Fruit fly (Drosophila melanogaster) whole organism, embryonic: ENCODE results near the gene CG18262.
A peak's percentile ranks its signal among the peaks of the same experiment; 100 is the strongest.

Experiments
- ATbp ChIP-seq: fragments of 200-800 bp; sonication (Bioruptor generic); optimal IDR thresholded peaks from 2 replicates; lab custom pipeline; 2017; ENCODE audit warnings: missing biosample characterization, mild to moderate bottlenecking, missing genetic modification characterization, missing genetic modification reagents
- Atf6 ChIP-seq: fragments of 200-800 bp; sonication (Bioruptor generic); IDR thresholded peaks from 2 replicates; pipeline ENCODE4 v1.3.6; 2022; ENCODE audit warnings: missing biosample characterization, missing genetic modification characterization
- BtbVII ChIP-seq: fragments of 200-800 bp; sonication (Bioruptor generic); optimal IDR thresholded peaks from 3 replicates; lab custom pipeline; 2017; ENCODE audit warnings: missing biosample characterization, mild to moderate bottlenecking, missing genetic modification characterization
- Bteb2 ChIP-seq: fragments of 200-800 bp; sonication (Bioruptor generic); optimal IDR thresholded peaks from 2 replicates; lab custom pipeline; 2016; ENCODE audit warnings: missing biosample characterization, missing genetic modification characterization
- CG10274 ChIP-seq: fragments of 200-800 bp; sonication (Bioruptor generic); optimal IDR thresholded peaks from 3 replicates; lab custom pipeline; 2017; ENCODE audit warnings: missing biosample characterization, mild to moderate bottlenecking, missing genetic modification characterization
- CG10543 ChIP-seq: fragments of 200-800 bp; sonication (Bioruptor generic); optimal IDR thresholded peaks from 3 replicates; lab custom pipeline; 2017; ENCODE audit warnings: missing biosample characterization, mild to moderate bottlenecking, missing genetic modification characterization, moderate library complexity
- CG10565 ChIP-seq: fragments of 200-800 bp; sonication (Bioruptor generic); optimal IDR thresholded peaks from 3 replicates; lab custom pipeline; 2016; ENCODE audit warnings: missing biosample characterization, mild to moderate bottlenecking, missing genetic modification characterization
- CG10654 ChIP-seq: fragments of 200-800 bp; sonication (Bioruptor generic); optimal IDR thresholded peaks from 2 replicates; lab custom pipeline; 2016; ENCODE audit warnings: missing biosample characterization, missing genetic modification characterization
- CG10979 ChIP-seq: fragments of 200-800 bp; sonication (Bioruptor generic); optimal IDR thresholded peaks from 2 replicates; lab custom pipeline; 2018; ENCODE audit warnings: missing biosample characterization, mild to moderate bottlenecking, missing genetic modification characterization, moderate library complexity
- CG11560 ChIP-seq: fragments of 200-800 bp; sonication (Bioruptor generic); IDR thresholded peaks from 3 replicates; pipeline ENCODE4 v1.3.6; 2022; ENCODE audit warnings: missing biosample characterization, missing genetic modification characterization
- CG11695 ChIP-seq: fragments of 200-800 bp; sonication (Bioruptor generic); IDR thresholded peaks from 3 replicates; pipeline ENCODE4 v1.3.6; 2022; ENCODE audit warnings: missing biosample characterization, missing genetic modification characterization
- CG11696 ChIP-seq: fragments of 200-800 bp; sonication (Bioruptor generic); IDR thresholded peaks from 2 replicates; pipeline ENCODE4 v1.3.6; 2022; ENCODE audit warnings: missing biosample characterization, missing genetic modification characterization
- CG14667 ChIP-seq: fragments of 200-800 bp; sonication (Bioruptor generic); IDR thresholded peaks from 2 replicates; pipeline ENCODE4 v1.3.6; 2022; ENCODE audit warnings: missing biosample characterization, missing genetic modification characterization
- CG14710 ChIP-seq: fragments of 200-800 bp; sonication (Bioruptor generic); optimal IDR thresholded peaks from 3 replicates; lab custom pipeline; 2019; ENCODE audit warnings: missing biosample characterization, mild to moderate bottlenecking, missing genetic modification characterization, moderate library complexity
- CG1529 ChIP-seq: fragments of 200-800 bp; sonication (Bioruptor generic); optimal IDR thresholded peaks from 3 replicates; lab custom pipeline; 2018; ENCODE audit warnings: missing biosample characterization, missing genetic modification characterization
- CG1602 ChIP-seq: fragments of 200-800 bp; sonication (Bioruptor generic); optimal IDR thresholded peaks from 3 replicates; lab custom pipeline; 2016; ENCODE audit warnings: missing biosample characterization, missing genetic modification characterization
- CG17186 ChIP-seq: fragments of 200-800 bp; sonication (Bioruptor generic); optimal IDR thresholded peaks from 3 replicates; lab custom pipeline; 2017; ENCODE audit warnings: missing biosample characterization, missing genetic modification reagents, missing genetic modification characterization
- CG1792 ChIP-seq: fragments of 200-800 bp; sonication (Bioruptor generic); optimal IDR thresholded peaks from 2 replicates; lab custom pipeline; 2016; ENCODE audit warnings: missing biosample characterization, missing genetic modification characterization
- CG2116 ChIP-seq: fragments of 200-800 bp; sonication (Bioruptor generic); optimal IDR thresholded peaks from 3 replicates; lab custom pipeline; 2018; ENCODE audit warnings: missing biosample characterization, mild to moderate bottlenecking, missing genetic modification characterization
- CG2120 ChIP-seq: fragments of 200-800 bp; sonication (Bioruptor generic); optimal IDR thresholded peaks from 3 replicates; lab custom pipeline; 2016; ENCODE audit warnings: missing biosample characterization, missing genetic modification characterization
- CG2129 ChIP-seq: fragments of 200-800 bp; sonication (Bioruptor generic); IDR thresholded peaks from 2 replicates; pipeline ENCODE4 v1.3.6; 2022; ENCODE audit warnings: missing biosample characterization, missing genetic modification characterization; ENCODE audit not compliant: partially characterized antibody
- CG3847 ChIP-seq: fragments of 200-800 bp; sonication (Bioruptor generic); IDR thresholded peaks from 2 replicates; pipeline ENCODE4 v1.3.6; 2022; ENCODE audit warnings: missing biosample characterization, missing genetic modification characterization
- CG6272 ChIP-seq: fragments of 200-800 bp; sonication (Bioruptor generic); IDR thresholded peaks from 2 replicates; pipeline ENCODE4 v1.3.6; 2022; ENCODE audit warnings: missing biosample characterization, missing genetic modification characterization
- CG8089 ChIP-seq: fragments of 200-800 bp; sonication (Bioruptor generic); optimal IDR thresholded peaks from 3 replicates; lab custom pipeline; 2016; ENCODE audit warnings: missing biosample characterization, missing genetic modification characterization
- CG8944 ChIP-seq: fragments of 200-800 bp; sonication (Bioruptor generic); optimal IDR thresholded peaks from 3 replicates; lab custom pipeline; 2016; ENCODE audit warnings: missing biosample characterization, missing genetic modification characterization
- CTCF ChIP-seq: fragments of 200-800 bp; sonication (Bioruptor generic); optimal IDR thresholded peaks from 2 replicates; lab custom pipeline; 2017; ENCODE audit warnings: missing biosample characterization, mild to moderate bottlenecking, missing genetic modification characterization, moderate library complexity
- Eip74EF ChIP-seq, 2 experiments: fragments of 200-800 bp in 1 of 2; fragments of >200 bp in 1 of 2; sonication (Bioruptor generic) in 1 of 2; optimal IDR thresholded peaks; 2 replicates each; lab custom pipeline; 2017 to 2019; ENCODE audit warnings: missing biosample characterization in 2 of 2, missing genetic modification characterization in 2 of 2, mild to moderate bottlenecking in 1 of 2, moderate library complexity in 1 of 2
- GATAe ChIP-seq: fragments of 200-800 bp; sonication (Bioruptor generic); conservative IDR thresholded peaks from 2 replicates; pipeline ENCODE4 v1.3.6; 2022; ENCODE audit warnings: missing biosample characterization, missing genetic modification characterization
- Lhr ChIP-seq: fragments of 200-800 bp; sonication (Bioruptor generic); optimal IDR thresholded peaks from 3 replicates; lab custom pipeline; 2017; ENCODE audit warnings: mild to moderate bottlenecking, missing biosample characterization, missing genetic modification reagents, missing genetic modification characterization
- Myb ChIP-seq: fragments of 200-800 bp; sonication (Bioruptor generic); optimal IDR thresholded peaks from 2 replicates; lab custom pipeline; 2016; ENCODE audit warnings: missing biosample characterization, missing genetic modification characterization
- NFAT ChIP-seq: fragments of 200-800 bp; sonication (Bioruptor generic); IDR thresholded peaks from 2 replicates; pipeline ENCODE4 v1.3.6; 2022; ENCODE audit warnings: missing biosample characterization, missing genetic modification characterization
- Oaz ChIP-seq: fragments of 200-800 bp; sonication (Bioruptor generic); IDR thresholded peaks from 2 replicates; pipeline ENCODE4 v1.3.6; 2022; ENCODE audit warnings: missing biosample characterization, missing genetic modification characterization
- Ravus ChIP-seq: fragments of 200-800 bp; sonication (Bioruptor generic); IDR thresholded peaks from 2 replicates; pipeline ENCODE4 v1.3.6; 2022; ENCODE audit warnings: missing biosample characterization, missing genetic modification characterization
- Sin3A ChIP-seq: fragments of >200 bp; optimal IDR thresholded peaks from 2 replicates; lab custom pipeline; 2018
- Usf ChIP-seq: fragments of 200-800 bp; sonication (Bioruptor generic); optimal IDR thresholded peaks from 2 replicates; lab custom pipeline; 2017; ENCODE audit warnings: missing genotype, missing biosample characterization, missing genetic modification characterization
- bcd ChIP-seq: fragments of 200-800 bp; sonication (Bioruptor generic); optimal IDR thresholded peaks from 2 replicates; lab custom pipeline; 2017; ENCODE audit warnings: missing biosample characterization, mild to moderate bottlenecking, missing genetic modification characterization
- bowl ChIP-seq: fragments of 200-800 bp; sonication (Bioruptor generic); IDR thresholded peaks from 2 replicates; pipeline ENCODE4 v1.3.6; 2022; ENCODE audit warnings: missing biosample characterization, missing genetic modification characterization
- br ChIP-seq: fragments of >200 bp; optimal IDR thresholded peaks from 2 replicates; lab custom pipeline; 2017
- caup ChIP-seq: fragments of 200-800 bp; sonication (Bioruptor generic); optimal IDR thresholded peaks from 3 replicates; lab custom pipeline; 2017; ENCODE audit warnings: missing biosample characterization, mild to moderate bottlenecking, missing genetic modification characterization, moderate library complexity; ENCODE audit not compliant: severe bottlenecking
- cg ChIP-seq: fragments of 200-800 bp; sonication (Bioruptor generic); optimal IDR thresholded peaks from 3 replicates; lab custom pipeline; 2019; ENCODE audit warnings: missing biosample characterization, mild to moderate bottlenecking, missing genetic modification characterization, moderate library complexity
- cwo ChIP-seq: fragments of 200-800 bp; sonication (Bioruptor generic); optimal IDR thresholded peaks from 3 replicates; lab custom pipeline; 2017; ENCODE audit warnings: missing biosample characterization, missing genetic modification characterization, mild to moderate bottlenecking, moderate library complexity, missing genetic modification reagents
- dpn ChIP-seq, 2 experiments: fragments of 200-800 bp; sonication (Bioruptor generic); optimal IDR thresholded peaks; 3 replicates each; lab custom pipeline; 2016; ENCODE audit warnings: missing biosample characterization in 2 of 2, missing genetic modification characterization in 2 of 2
- eve ChIP-seq, 2 experiments: fragments of >200 bp; optimal IDR thresholded peaks; 2 replicates each; lab custom pipeline; 2017; ENCODE audit warnings: missing biosample characterization in 2 of 2, missing genetic modification characterization in 2 of 2
- ham ChIP-seq: fragments of 200-800 bp; sonication (Bioruptor generic); IDR thresholded peaks from 2 replicates; pipeline ENCODE4 v1.3.6; 2022; ENCODE audit warnings: missing biosample characterization, missing genetic modification characterization
- insv ChIP-seq, 2 experiments: fragments of 200-800 bp; sonication (Bioruptor generic); optimal IDR thresholded peaks; 3 replicates each; lab custom pipeline; 2016 to 2018; ENCODE audit warnings: missing biosample characterization in 2 of 2, missing genetic modification characterization in 2 of 2
- lab ChIP-seq: fragments of 200-800 bp; sonication (Bioruptor generic); optimal IDR thresholded peaks from 3 replicates; lab custom pipeline; 2017; ENCODE audit warnings: missing biosample characterization, missing genetic modification characterization, mild to moderate bottlenecking, moderate library complexity, missing genetic modification reagents
- nom ChIP-seq: fragments of 200-800 bp; sonication (Bioruptor generic); optimal IDR thresholded peaks from 2 replicates; lab custom pipeline; 2017; ENCODE audit warnings: missing biosample characterization, missing genetic modification characterization, mild to moderate bottlenecking, moderate library complexity, missing genetic modification reagents
- ranshi ChIP-seq: fragments of 200-800 bp; sonication (Bioruptor generic); IDR thresholded peaks from 2 replicates; pipeline ENCODE4 v1.3.6; 2022; ENCODE audit warnings: missing biosample characterization, missing genetic modification characterization
- so ChIP-seq: fragments of 200-800 bp; sonication (Bioruptor generic); IDR thresholded peaks from 3 replicates; pipeline ENCODE4 v1.3.6; 2022; ENCODE audit warnings: missing biosample characterization, missing genetic modification characterization
- zen ChIP-seq: fragments of 200-800 bp; sonication (Bioruptor generic); optimal IDR thresholded peaks from 3 replicates; lab custom pipeline; 2018; ENCODE audit warnings: missing biosample characterization, mild to moderate bottlenecking, missing genetic modification characterization, moderate library complexity
- zf30C ChIP-seq: fragments of 200-800 bp; sonication (Bioruptor generic); optimal IDR thresholded peaks from 3 replicates; lab custom pipeline; 2018; ENCODE audit warnings: missing biosample characterization, mild to moderate bottlenecking, missing genetic modification characterization

CG18262 gene

dm6 chrX:8157294-8157693 is 4.5 kb downstream of the CG18262 start, which contains the start of the genes Traf6 and GIIIspla2 (continued):
- peak; percentile 7; the same call in 1 of the 2 replicates for TF ChIP-seq Ravus (GFP tag; lab: Robert Waterston, UW)
- peak; percentile 68 for TF ChIP-seq nom
- TF ChIP-seq CG10543 (GFP tag; lab: Kevin White, UChicago): peak; percentile 78
- no peak for TF ChIP-seq Oaz (GFP tag; lab: Robert Waterston, UW)
- peak; percentile 84 for TF ChIP-seq CG14710 (tag; lab: Kevin White, UChicago)
- peak; percentile 67 for TF ChIP-seq CG6272 (GFP tag; lab: Robert Waterston, UW)
- TF ChIP-seq Myb (GFP tag; lab: Kevin White, UChicago): peak; percentile 63
- peak; percentile 86 for TF ChIP-seq CG3847
- TF ChIP-seq GATAe (GFP tag; lab: Robert Waterston, UW): peak; percentile 46; the same call in 1 of the 2 replicates
- peak; percentile 30; the same call in 1 of the 2 replicates for TF ChIP-seq CG11696 (GFP tag; lab: Robert Waterston, UW)
- no peak for TF ChIP-seq cg
- TF ChIP-seq CG1792 (GFP tag; lab: Kevin White, UChicago): peak; percentile 70
- TF ChIP-seq CG11695: peak; percentile 72; the same call in 2 of the 3 replicates
- TF ChIP-seq CG10565 (GFP tag; lab: Kevin White, UChicago): no peak
- TF ChIP-seq CG10979 (tag; lab: Kevin White, UChicago): peak; percentile 67
- peak; percentile 54 for TF ChIP-seq Lhr (GFP tag; lab: Kevin White, UChicago)
- peak; percentile 55 for TF ChIP-seq CG10654 (GFP tag; lab: Kevin White, UChicago)
- peak; percentile 77; the same call in 2 of the 3 replicates for TF ChIP-seq so (GFP tag; lab: Robert Waterston, UW)
- peak; percentile 71 to 72 for TF ChIP-seq dpn (GFP tag; optimal IDR thresholded peaks at IDR 0.05; lab: Kevin White, UChicago)
- TF ChIP-seq insv (GFP tag; optimal IDR thresholded peaks at IDR 0.05; lab: Kevin White, UChicago): peak in 1 of 2 experiments; percentile 56
- peak; percentile 53 for TF ChIP-seq CG8089
- TF ChIP-seq CG11560 (tag; lab: Robert Waterston, UW): 0 out of 3 replicates have a peak, but pooled peaks have one; percentile 37
- peak; percentile 55 for TF ChIP-seq Usf (GFP tag; lab: Kevin White, UChicago)
- TF ChIP-seq bcd (GFP tag; lab: Kevin White, UChicago): peak; percentile 72
- no peak for TF ChIP-seq eve (GFP tag; optimal IDR thresholded peaks at IDR 0.05; lab: Kevin White, UChicago)
- TF ChIP-seq Sin3A (lab: Kevin White, UChicago): peak; percentile 75
- peak; percentile 59 for TF ChIP-seq CG2116 (GFP tag; lab: Kevin White, UChicago)
- TF ChIP-seq br (lab: Kevin White, UChicago): no peak
- no peak for TF ChIP-seq CG1529 (GFP tag; lab: Kevin White, UChicago)
- peak; percentile 32 for TF ChIP-seq CG10274 (GFP tag; lab: Kevin White, UChicago)
- peak; percentile 31 for TF ChIP-seq BtbVII (GFP tag; lab: Kevin White, UChicago)
- peak; percentile 81 for TF ChIP-seq caup (GFP tag; lab: Kevin White, UChicago)
- peak; percentile 50; the same call in 1 of the 2 replicates for TF ChIP-seq NFAT (GFP tag; lab: Robert Waterston, UW)
- peak; percentile 75 for TF ChIP-seq ranshi (GFP tag; lab: Robert Waterston, UW)
- peak; percentile 50 for TF ChIP-seq cwo (GFP tag; lab: Kevin White, UChicago)
- TF ChIP-seq CG8944 (GFP tag; lab: Kevin White, UChicago): peak; percentile 43
- no peak for TF ChIP-seq zf30C (GFP tag; lab: Kevin White, UChicago)
- peak; percentile 73 for TF ChIP-seq Atf6
- no peak for TF ChIP-seq lab (GFP tag; lab: Kevin White, UChicago)
- TF ChIP-seq CG17186 (GFP tag; lab: Kevin White, UChicago): peak; percentile 88
- peak; percentile 33; the same call in 1 of the 2 replicates for TF ChIP-seq ham (GFP tag; lab: Robert Waterston, UW)
- peak; percentile 70 for TF ChIP-seq Bteb2 (GFP tag; lab: Kevin White, UChicago)
- TF ChIP-seq bowl (GFP tag; lab: Robert Waterston, UW): peak; percentile 53; the same call in 1 of the 2 replicates
- peak; percentile 57 for TF ChIP-seq CG1602
- TF ChIP-seq CG14667 (GFP tag; lab: Robert Waterston, UW): peak; percentile 66
- peak; percentile 20 for TF ChIP-seq CTCF
- peak; percentile 17 for TF ChIP-seq ATbp (GFP tag; lab: Kevin White, UChicago)
- peak; percentile 87 for TF ChIP-seq CG2120 (GFP tag; lab: Kevin White, UChicago)
- no peak for TF ChIP-seq Eip74EF (GFP tag; optimal IDR thresholded peaks at IDR 0.05; lab: Kevin White, UChicago)
- no peak for TF ChIP-seq CG2129 (GFP tag; lab: Robert Waterston, UW)
- TF ChIP-seq zen: peak; percentile 60
